Fruit fly (Drosophila melanogaster) whole organism, embryonic: ENCODE data around the gene CG14646.

ENCODE experiments used
- Ada2b ChIP-seq: fragments of 200-800 bp; sonication (Bioruptor generic); IDR thresholded peaks from 2 replicates; pipeline ENCODE4 v1.3.6; 2022; ENCODE audit warnings: missing biosample characterization, missing genetic modification characterization
- Atf3 ChIP-seq: fragments of 200-800 bp; sonication (Bioruptor generic); optimal IDR thresholded peaks from 3 replicates; lab custom pipeline; 2016; ENCODE audit warnings: missing biosample characterization, missing genetic modification characterization
- Bteb2 ChIP-seq: fragments of 200-800 bp; sonication (Bioruptor generic); optimal IDR thresholded peaks from 2 replicates; lab custom pipeline; 2016; ENCODE audit warnings: missing biosample characterization, missing genetic modification characterization
- CG10366 ChIP-seq: fragments of 200-800 bp; sonication (Bioruptor generic); IDR thresholded peaks from 2 replicates; pipeline ENCODE4 v1.3.6; 2022; ENCODE audit warnings: missing biosample characterization, missing genetic modification characterization
- CG10979 ChIP-seq: fragments of 200-800 bp; sonication (Bioruptor generic); optimal IDR thresholded peaks from 2 replicates; lab custom pipeline; 2018; ENCODE audit warnings: missing biosample characterization, mild to moderate bottlenecking, missing genetic modification characterization, moderate library complexity
- CG11504 ChIP-seq: fragments of 200-800 bp; sonication (Bioruptor generic); optimal IDR thresholded peaks from 3 replicates; lab custom pipeline; 2019; ENCODE audit warnings: missing biosample characterization, mild to moderate bottlenecking, missing genetic modification characterization, moderate library complexity
- CG11696 ChIP-seq: fragments of 200-800 bp; sonication (Bioruptor generic); IDR thresholded peaks from 2 replicates; pipeline ENCODE4 v1.3.6; 2022; ENCODE audit warnings: missing biosample characterization, missing genetic modification characterization
- CG12219 ChIP-seq: fragments of 200-800 bp; sonication (Bioruptor generic); optimal IDR thresholded peaks from 3 replicates; lab custom pipeline; 2018; ENCODE audit warnings: missing biosample characterization, mild to moderate bottlenecking, missing genetic modification characterization
- CG1233 ChIP-seq: fragments of 200-800 bp; sonication (Bioruptor generic); optimal IDR thresholded peaks from 4 replicates; lab custom pipeline; 2018; ENCODE audit warnings: missing biosample characterization, mild to moderate bottlenecking, missing genetic modification characterization
- CG15011 ChIP-seq: fragments of 200-800 bp; sonication (Bioruptor generic); optimal IDR thresholded peaks from 3 replicates; lab custom pipeline; 2018; ENCODE audit warnings: missing biosample characterization, mild to moderate bottlenecking, missing genetic modification characterization
- CG17186 ChIP-seq: fragments of 200-800 bp; sonication (Bioruptor generic); optimal IDR thresholded peaks from 3 replicates; lab custom pipeline; 2017; ENCODE audit warnings: missing biosample characterization, missing genetic modification reagents, missing genetic modification characterization
- CG17361 ChIP-seq: fragments of 200-800 bp; sonication (Bioruptor generic); IDR thresholded peaks from 3 replicates; pipeline ENCODE4 v1.3.6; 2022; ENCODE audit warnings: missing biosample characterization, missing genetic modification characterization
- CG17912 ChIP-seq: fragments of 200-800 bp; sonication (Bioruptor generic); optimal IDR thresholded peaks from 2 replicates; lab custom pipeline; 2018; ENCODE audit warnings: missing biosample characterization, mild to moderate bottlenecking, missing genetic modification characterization
- CG18011 ChIP-seq: fragments of 200-800 bp; sonication (Bioruptor generic); optimal IDR thresholded peaks from 2 replicates; lab custom pipeline; 2017; ENCODE audit warnings: missing biosample characterization, missing genetic modification characterization, mild to moderate bottlenecking, moderate library complexity, missing genotype
- CG1832 ChIP-seq: fragments of 200-800 bp; sonication (Bioruptor generic); optimal IDR thresholded peaks from 2 replicates; lab custom pipeline; 2017; ENCODE audit warnings: missing biosample characterization, mild to moderate bottlenecking, missing genetic modification characterization, inconsistent platforms
- CG2875 ChIP-seq: fragments of 200-800 bp; sonication (Bioruptor generic); optimal IDR thresholded peaks from 2 replicates; lab custom pipeline; 2017; ENCODE audit warnings: missing biosample characterization, mild to moderate bottlenecking, missing genetic modification characterization, missing genetic modification reagents
- CG32532 ChIP-seq: fragments of 200-800 bp; sonication (Bioruptor generic); IDR thresholded peaks from 2 replicates; pipeline ENCODE4 v1.3.6; 2022; ENCODE audit warnings: missing biosample characterization, missing genetic modification characterization
- CG3838 ChIP-seq: fragments of 200-800 bp; sonication (Bioruptor generic); optimal IDR thresholded peaks from 3 replicates; lab custom pipeline; 2016; ENCODE audit warnings: missing biosample characterization, missing genetic modification characterization
- CG43689 ChIP-seq: fragments of 200-800 bp; sonication (Bioruptor generic); IDR thresholded peaks from 2 replicates; pipeline ENCODE4 v1.3.6; 2022; ENCODE audit warnings: missing biosample characterization, missing genetic modification characterization
- CG6175 ChIP-seq: fragments of 200-800 bp; sonication (Bioruptor generic); IDR thresholded peaks from 3 replicates; pipeline ENCODE4 v1.3.6; 2022; ENCODE audit warnings: missing biosample characterization, missing genetic modification characterization
- CG6272 ChIP-seq: fragments of 200-800 bp; sonication (Bioruptor generic); IDR thresholded peaks from 2 replicates; pipeline ENCODE4 v1.3.6; 2022; ENCODE audit warnings: missing biosample characterization, missing genetic modification characterization
- CG8924 ChIP-seq: fragments of 200-800 bp; optimal IDR thresholded peaks from 3 replicates; lab custom pipeline; 2019; ENCODE audit warnings: missing biosample characterization, mild to moderate bottlenecking, missing genetic modification characterization, moderate library complexity
- Dad ChIP-seq: fragments of 200-800 bp; sonication (Bioruptor generic); optimal IDR thresholded peaks from 3 replicates; lab custom pipeline; 2016; ENCODE audit warnings: missing biosample characterization, missing genetic modification characterization
- Dip3 ChIP-seq: fragments of 200-800 bp; sonication (Bioruptor generic); optimal IDR thresholded peaks from 3 replicates; lab custom pipeline; 2016; ENCODE audit warnings: missing biosample characterization, missing genetic modification characterization
- HHEX ChIP-seq: fragments of 200-800 bp; sonication (Bioruptor generic); optimal IDR thresholded peaks from 3 replicates; lab custom pipeline; 2017; ENCODE audit warnings: missing biosample characterization, mild to moderate bottlenecking, missing genetic modification characterization, missing genetic modification reagents
- Hand ChIP-seq: fragments of 200-800 bp; sonication (Bioruptor generic); optimal IDR thresholded peaks from 2 replicates; lab custom pipeline; 2017; ENCODE audit warnings: mild to moderate bottlenecking, missing biosample characterization, missing genetic modification reagents, missing genetic modification characterization
- NFAT ChIP-seq: fragments of 200-800 bp; sonication (Bioruptor generic); IDR thresholded peaks from 2 replicates; pipeline ENCODE4 v1.3.6; 2022; ENCODE audit warnings: missing biosample characterization, missing genetic modification characterization
- Stat92E ChIP-seq, 3 experiments: fragments of >200 bp in 2 of 3; fragments of 200-800 bp in 1 of 3; sonication (Bioruptor generic) in 1 of 3; optimal IDR thresholded peaks; 2 replicates each; lab custom pipeline; 2017 to 2019; ENCODE audit warnings: missing biosample characterization in 3 of 3, missing genetic modification characterization in 3 of 3, mild to moderate bottlenecking in 1 of 3, moderate library complexity in 1 of 3
- Xrp1 ChIP-seq: fragments of 200-800 bp; sonication (Bioruptor generic); IDR thresholded peaks from 2 replicates; pipeline ENCODE4 v1.3.6; 2022; ENCODE audit warnings: missing biosample characterization, missing genetic modification characterization
- abd-A ChIP-seq: fragments of 200-800 bp; sonication (Bioruptor generic); optimal IDR thresholded peaks from 3 replicates; lab custom pipeline; 2019; ENCODE audit warnings: missing biosample characterization, mild to moderate bottlenecking, missing genetic modification characterization, moderate library complexity
- ash1 ChIP-seq: fragments of 200-800 bp; sonication (Bioruptor generic); optimal IDR thresholded peaks from 2 replicates; lab custom pipeline; 2018; ENCODE audit warnings: missing biosample characterization, mild to moderate bottlenecking, missing genetic modification characterization
- ato ChIP-seq: fragments of 200-800 bp; sonication (Bioruptor generic); IDR thresholded peaks from 2 replicates; pipeline ENCODE4 v1.3.6; 2022; ENCODE audit warnings: missing biosample characterization, missing genetic modification characterization; ENCODE audit not compliant: partially characterized antibody
- chn ChIP-seq: fragments of 200-800 bp; sonication (Bioruptor generic); optimal IDR thresholded peaks from 2 replicates; lab custom pipeline; 2016; ENCODE audit warnings: missing biosample characterization, missing genetic modification characterization
- croc ChIP-seq: fragments of 200-800 bp; sonication (Bioruptor generic); conservative IDR thresholded peaks from 3 replicates; pipeline ENCODE4 v1.3.6; 2022; ENCODE audit warnings: missing biosample characterization, missing genetic modification characterization
- crp ChIP-seq, 2 experiments: fragments of 200-800 bp; sonication (Bioruptor generic); optimal IDR thresholded peaks; 2 replicates in 1 of 2; 3 replicates in 1 of 2; lab custom pipeline; 2017; ENCODE audit warnings: missing biosample characterization in 2 of 2, missing genetic modification characterization in 2 of 2, mild to moderate bottlenecking in 1 of 2, moderate library complexity in 1 of 2
- dm ChIP-seq: fragments of 200-800 bp; sonication (Bioruptor generic); optimal IDR thresholded peaks from 3 replicates; lab custom pipeline; 2016; ENCODE audit warnings: missing biosample characterization, missing genetic modification characterization
- eve ChIP-seq, 2 experiments: fragments of >200 bp; optimal IDR thresholded peaks; 2 replicates each; lab custom pipeline; 2017; ENCODE audit warnings: missing biosample characterization in 2 of 2, missing genetic modification characterization in 2 of 2
- fd96Cb ChIP-seq: fragments of 200-800 bp; sonication (Bioruptor generic); optimal IDR thresholded peaks from 2 replicates; lab custom pipeline; 2018; ENCODE audit warnings: missing biosample characterization, mild to moderate bottlenecking, missing genetic modification characterization, moderate library complexity
- hb ChIP-seq: fragments of 200-800 bp; sonication (Bioruptor generic); IDR thresholded peaks from 3 replicates; pipeline ENCODE4 v1.3.6; 2022; ENCODE audit warnings: missing biosample characterization, missing genetic modification characterization; ENCODE audit not compliant: partially characterized antibody
- jing ChIP-seq: fragments of 200-800 bp; sonication (Bioruptor generic); optimal IDR thresholded peaks from 2 replicates; lab custom pipeline; 2018; ENCODE audit warnings: missing biosample characterization, mild to moderate bottlenecking, missing genetic modification characterization
- jumu ChIP-seq: fragments of 200-800 bp; sonication (Bioruptor generic); optimal IDR thresholded peaks from 3 replicates; lab custom pipeline; 2016; ENCODE audit warnings: missing biosample characterization, missing genetic modification characterization
- maf-S ChIP-seq: fragments of 200-800 bp; sonication (Bioruptor generic); optimal IDR thresholded peaks from 2 replicates; lab custom pipeline; 2016; ENCODE audit warnings: missing biosample characterization, missing genetic modification characterization
- odd ChIP-seq: fragments of 200-800 bp; sonication (Bioruptor generic); optimal IDR thresholded peaks from 2 replicates; lab custom pipeline; 2017; ENCODE audit warnings: missing biosample characterization, mild to moderate bottlenecking, missing genetic modification characterization
- pum ChIP-seq: fragments of 200-800 bp; sonication (Bioruptor generic); optimal IDR thresholded peaks from 2 replicates; lab custom pipeline; 2016; ENCODE audit warnings: missing biosample characterization, missing genetic modification characterization
- sens-2 ChIP-seq: fragments of 200-800 bp; sonication (Bioruptor generic); IDR thresholded peaks from 2 replicates; pipeline ENCODE4 v1.3.6; 2022; ENCODE audit warnings: missing biosample characterization, missing genetic modification characterization
- sob ChIP-seq: fragments of 200-800 bp; sonication (Bioruptor generic); IDR thresholded peaks from 2 replicates; pipeline ENCODE4 v1.3.6; 2022; ENCODE audit warnings: missing biosample characterization, missing genetic modification characterization
- sr ChIP-seq: fragments of 200-800 bp; sonication (Bioruptor generic); IDR thresholded peaks from 3 replicates; pipeline ENCODE4 v1.3.6; 2022; ENCODE audit warnings: missing biosample characterization, missing genetic modification characterization
- tgo ChIP-seq: fragments of 200-800 bp; sonication (Bioruptor generic); IDR thresholded peaks from 3 replicates; pipeline ENCODE4 v1.3.6; 2022; ENCODE audit warnings: missing biosample characterization, missing genetic modification characterization
- tna ChIP-seq: fragments of 200-800 bp; sonication (Bioruptor generic); IDR thresholded peaks from 2 replicates; pipeline ENCODE4 v1.3.6; 2022; ENCODE audit warnings: missing biosample characterization, missing genetic modification characterization; ENCODE audit not compliant: partially characterized antibody

CG14646 gene

DNA sequence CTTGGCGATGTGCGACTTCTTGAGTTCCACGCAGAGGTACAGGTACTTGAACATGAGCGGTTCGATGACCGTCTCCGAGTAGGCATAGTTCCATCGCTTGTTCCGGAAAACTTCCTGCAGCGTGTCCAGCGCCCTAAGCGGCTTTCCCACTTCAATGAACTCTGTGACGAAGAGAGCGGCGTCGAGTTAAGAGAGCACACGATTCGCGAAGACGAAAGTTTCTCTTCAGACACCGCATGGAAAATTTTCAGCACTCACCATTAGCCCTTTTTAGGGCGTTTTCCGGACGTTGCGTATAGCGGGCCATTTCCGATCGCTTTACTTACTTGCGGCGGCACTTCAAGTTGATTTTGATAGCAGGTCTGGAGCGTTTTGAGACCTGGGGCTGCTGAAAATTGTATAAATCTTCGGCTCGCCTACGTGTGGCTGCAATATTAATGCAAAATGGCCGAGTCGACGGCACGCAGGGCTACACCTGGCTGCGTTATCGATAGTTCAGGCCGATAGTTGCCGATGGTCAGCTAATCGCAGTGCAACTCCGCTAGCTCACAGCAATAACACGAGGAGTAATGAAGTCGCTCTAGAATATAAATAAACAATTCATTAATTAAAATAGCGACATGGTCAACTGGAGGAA, 43.4 kb downstream of the CG14646 start, which contains the start of the genes eIF3a and CG1074 (continued):
- TF ChIP-seq CG12219 (GFP tag; lab: Kevin White, UChicago) (peak; percentile 35), abd-A (tag; lab: Kevin White, UChicago) (no peak), CG17186 (peak; percentile 90), eve (GFP tag; optimal IDR thresholded peaks at IDR 0.05; lab: Kevin White, UChicago) (no peak), CG1832 (GFP tag; lab: Kevin White, UChicago) (no peak), fd96Cb (tag; lab: Kevin White, UChicago) (peak; percentile 19), Ada2b (GFP tag; lab: Robert Waterston, UW) (peak; percentile 48), jing (no peak), CG10979 (peak; percentile 56), CG8924 (tag; lab: Kevin White, UChicago) (peak; percentile 83), CG6175 (GFP tag; lab: Robert Waterston, UW) (peak; percentile 34; the same call in 1 of the 3 replicates), CG11504 (tag; lab: Kevin White, UChicago) (no peak), Dip3 (GFP tag; lab: Kevin White, UChicago) (peak; percentile 59), crp (GFP tag; optimal IDR thresholded peaks at IDR 0.05; lab: Kevin White, UChicago) (peak in 1 of 2 experiments; percentile 59), CG17912 (GFP tag; lab: Kevin White, UChicago) (peak; percentile 75), CG18011 (peak; percentile 69), CG2875 (GFP tag; lab: Kevin White, UChicago) (peak; percentile 7), tgo (GFP tag; lab: Robert Waterston, UW) (no peak; the same call in 2 of the 3 replicates), NFAT (GFP tag; lab: Robert Waterston, UW) (peak; percentile 94), Bteb2 (GFP tag; lab: Kevin White, UChicago) (peak; percentile 31), Stat92E (GFP tag; optimal IDR thresholded peaks at IDR 0.05; lab: Kevin White, UChicago) (peak in 1 of 3 experiments; percentile 56), CG3838 (GFP tag; lab: Kevin White, UChicago) (no peak), CG1233 (GFP tag; lab: Kevin White, UChicago) (peak; percentile 52), CG6272 (GFP tag; lab: Robert Waterston, UW) (peak; percentile 54), jumu (peak; percentile 42), croc (peak; percentile 23; the same call in 1 of the 3 replicates), hb (peak; percentile 97), CG32532 (GFP tag; lab: Robert Waterston, UW) (peak; percentile 80), sob (GFP tag; lab: Robert Waterston, UW) (peak; percentile 86), Hand (GFP tag; lab: Kevin White, UChicago) (peak; percentile 35), Xrp1 (peak; percentile 50), CG10366 (GFP tag; lab: Robert Waterston, UW) (no peak; the same call in 1 of the 2 replicates), Dad (GFP tag; lab: Kevin White, UChicago) (peak; percentile 75), ash1 (peak; percentile 78), CG43689 (no peak), ato (GFP tag; lab: Robert Waterston, UW) (peak; percentile 98), odd (peak; percentile 67), dm (GFP tag; lab: Kevin White, UChicago) (peak; percentile 99), CG15011 (GFP tag; lab: Kevin White, UChicago) (no peak), sens-2 (no peak), chn (peak; percentile 56), sr (peak; percentile 69; the same call in 2 of the 3 replicates), CG17361 (GFP tag; lab: Robert Waterston, UW) (peak; percentile 59; the same call in 2 of the 3 replicates), maf-S (GFP tag; lab: Kevin White, UChicago) (peak; percentile 65), CG11696 (GFP tag; lab: Robert Waterston, UW) (peak; percentile 67), tna (GFP tag; lab: Robert Waterston, UW) (peak; percentile 94), HHEX (GFP tag; lab: Kevin White, UChicago) (peak; percentile 74), Atf3 (GFP tag; lab: Kevin White, UChicago) (peak; percentile 15), pum (GFP tag; lab: Kevin White, UChicago) (peak; percentile 56)
